Fruit fly (Drosophila melanogaster) whole organism, embryonic: ENCODE measurements around the gene cerv.

Experiments
- ATbp ChIP-seq: fragments of 200-800 bp; sonication (Bioruptor generic); optimal IDR thresholded peaks from 2 replicates; lab custom pipeline; 2017; ENCODE audit warnings: missing biosample characterization, mild to moderate bottlenecking, missing genetic modification characterization, missing genetic modification reagents
- Abd-B ChIP-seq: fragments of 200-800 bp; sonication (Bioruptor generic); optimal IDR thresholded peaks from 2 replicates; lab custom pipeline; 2018; ENCODE audit warnings: missing biosample characterization, mild to moderate bottlenecking, missing genetic modification characterization, moderate library complexity
- Atf3 ChIP-seq: fragments of 200-800 bp; sonication (Bioruptor generic); optimal IDR thresholded peaks from 3 replicates; lab custom pipeline; 2016; ENCODE audit warnings: missing biosample characterization, missing genetic modification characterization
- BEAF-32 ChIP-seq: fragments of 200-800 bp; sonication (Bioruptor generic); optimal IDR thresholded peaks from 3 replicates; lab custom pipeline; 2017; ENCODE audit warnings: missing biosample characterization, missing genetic modification characterization, mild to moderate bottlenecking, moderate library complexity, missing genetic modification reagents
- CG11723 ChIP-seq: fragments of 200-800 bp; sonication (Bioruptor generic); optimal IDR thresholded peaks from 2 replicates; lab custom pipeline; 2017; ENCODE audit warnings: missing biosample characterization, mild to moderate bottlenecking, missing genetic modification characterization
- CG14667 ChIP-seq: fragments of 200-800 bp; sonication (Bioruptor generic); IDR thresholded peaks from 2 replicates; pipeline ENCODE4 v1.3.6; 2022; ENCODE audit warnings: missing biosample characterization, missing genetic modification characterization
- CG15011 ChIP-seq: fragments of 200-800 bp; sonication (Bioruptor generic); optimal IDR thresholded peaks from 3 replicates; lab custom pipeline; 2018; ENCODE audit warnings: missing biosample characterization, mild to moderate bottlenecking, missing genetic modification characterization
- CG15269 ChIP-seq: fragments of 200-800 bp; sonication (Bioruptor generic); optimal IDR thresholded peaks from 2 replicates; lab custom pipeline; 2018; ENCODE audit warnings: missing biosample characterization, mild to moderate bottlenecking, missing genetic modification characterization, moderate library complexity
- CG1529 ChIP-seq: fragments of 200-800 bp; sonication (Bioruptor generic); optimal IDR thresholded peaks from 3 replicates; lab custom pipeline; 2018; ENCODE audit warnings: missing biosample characterization, missing genetic modification characterization
- CG15514 ChIP-seq: fragments of 200-800 bp; sonication (Bioruptor generic); optimal IDR thresholded peaks from 3 replicates; lab custom pipeline; 2017; ENCODE audit warnings: missing biosample characterization, missing genetic modification characterization, mild to moderate bottlenecking, moderate library complexity, missing genetic modification reagents
- CG17829 ChIP-seq: fragments of 200-800 bp; optimal IDR thresholded peaks from 2 replicates; lab custom pipeline; 2019; ENCODE audit warnings: missing biosample characterization, mild to moderate bottlenecking, missing genetic modification characterization, moderate library complexity
- CG17912 ChIP-seq: fragments of 200-800 bp; sonication (Bioruptor generic); optimal IDR thresholded peaks from 2 replicates; lab custom pipeline; 2018; ENCODE audit warnings: missing biosample characterization, mild to moderate bottlenecking, missing genetic modification characterization
- CG2678 ChIP-seq: fragments of 200-800 bp; sonication (Bioruptor generic); optimal IDR thresholded peaks from 3 replicates; lab custom pipeline; 2019; ENCODE audit warnings: missing biosample characterization, mild to moderate bottlenecking, missing genetic modification characterization, moderate library complexity
- CG6254 ChIP-seq: fragments of 200-800 bp; sonication (Bioruptor generic); optimal IDR thresholded peaks from 3 replicates; lab custom pipeline; 2017; ENCODE audit warnings: mild to moderate bottlenecking, missing biosample characterization, missing genetic modification reagents, missing genetic modification characterization
- CG7556 ChIP-seq: fragments of 200-800 bp; sonication (Bioruptor generic); optimal IDR thresholded peaks from 2 replicates; lab custom pipeline; 2017; ENCODE audit warnings: missing biosample characterization, mild to moderate bottlenecking, missing genetic modification characterization
- CG7786 ChIP-seq: fragments of 200-800 bp; sonication (Bioruptor generic); optimal IDR thresholded peaks from 2 replicates; lab custom pipeline; 2016; ENCODE audit warnings: missing biosample characterization, missing genetic modification characterization
- E2f2 ChIP-seq: fragments of 200-800 bp; sonication (Bioruptor generic); IDR thresholded peaks from 2 replicates; pipeline ENCODE4 v1.3.6; 2022; ENCODE audit warnings: missing biosample characterization, missing genetic modification characterization
- Gsc ChIP-seq: fragments of 200-800 bp; sonication (Bioruptor generic); IDR thresholded peaks from 2 replicates; pipeline ENCODE4 v1.3.6; 2022; ENCODE audit warnings: missing biosample characterization, missing genetic modification characterization
- HmgD ChIP-seq: fragments of 200-800 bp; sonication (Bioruptor generic); optimal IDR thresholded peaks from 3 replicates; lab custom pipeline; 2016; ENCODE audit warnings: missing biosample characterization, missing genetic modification characterization
- Hmx ChIP-seq: fragments of 200-800 bp; sonication (Bioruptor generic); optimal IDR thresholded peaks from 2 replicates; lab custom pipeline; 2016; ENCODE audit warnings: missing biosample characterization, missing genetic modification characterization
- Jarid2 ChIP-seq: fragments of 200-800 bp; sonication (Bioruptor generic); optimal IDR thresholded peaks from 3 replicates; lab custom pipeline; 2017; ENCODE audit warnings: mild to moderate bottlenecking, missing biosample characterization, missing genetic modification reagents, missing genetic modification characterization
- Lhr ChIP-seq: fragments of 200-800 bp; sonication (Bioruptor generic); optimal IDR thresholded peaks from 3 replicates; lab custom pipeline; 2017; ENCODE audit warnings: mild to moderate bottlenecking, missing biosample characterization, missing genetic modification reagents, missing genetic modification characterization
- Mad ChIP-seq: fragments of 200-800 bp; sonication (Bioruptor generic); optimal IDR thresholded peaks from 2 replicates; lab custom pipeline; 2016; ENCODE audit warnings: missing biosample characterization, missing genetic modification characterization
- Mes4 ChIP-seq: fragments of 200-800 bp; sonication (Bioruptor generic); optimal IDR thresholded peaks from 2 replicates; lab custom pipeline; 2016; ENCODE audit warnings: missing biosample characterization, missing genetic modification characterization
- NC2β ChIP-seq: fragments of 200-800 bp; sonication (Bioruptor generic); optimal IDR thresholded peaks from 2 replicates; lab custom pipeline; 2016; ENCODE audit warnings: missing biosample characterization, missing genetic modification characterization
- Neu2 ChIP-seq: fragments of 200-800 bp; sonication (Bioruptor generic); optimal IDR thresholded peaks from 3 replicates; lab custom pipeline; 2016; ENCODE audit warnings: missing biosample characterization, missing genetic modification characterization, borderline replicate concordance
- Oli ChIP-seq: fragments of 200-800 bp; sonication (Bioruptor generic); optimal IDR thresholded peaks from 2 replicates; lab custom pipeline; 2018; ENCODE audit warnings: missing biosample characterization, mild to moderate bottlenecking, missing genetic modification characterization, moderate library complexity
- Tbp ChIP-seq: fragments of >200 bp; optimal IDR thresholded peaks from 2 replicates; lab custom pipeline; 2018; ENCODE audit warnings: missing biosample characterization, missing genetic modification characterization
- Usf ChIP-seq: fragments of 200-800 bp; sonication (Bioruptor generic); optimal IDR thresholded peaks from 2 replicates; lab custom pipeline; 2017; ENCODE audit warnings: missing genotype, missing biosample characterization, missing genetic modification characterization
- ase ChIP-seq: fragments of 200-800 bp; sonication (Bioruptor generic); IDR thresholded peaks from 3 replicates; pipeline ENCODE4 v1.3.6; 2022; ENCODE audit warnings: missing biosample characterization, missing genetic modification characterization
- ato ChIP-seq: fragments of 200-800 bp; sonication (Bioruptor generic); IDR thresholded peaks from 2 replicates; pipeline ENCODE4 v1.3.6; 2022; ENCODE audit warnings: missing biosample characterization, missing genetic modification characterization; ENCODE audit not compliant: partially characterized antibody
- bab2 ChIP-seq: fragments of 200-800 bp; sonication (Bioruptor generic); optimal IDR thresholded peaks from 2 replicates; lab custom pipeline; 2016; ENCODE audit warnings: missing biosample characterization, missing genetic modification characterization
- bigmax ChIP-seq: fragments of 200-800 bp; sonication (Bioruptor generic); optimal IDR thresholded peaks from 2 replicates; lab custom pipeline; 2018; ENCODE audit warnings: missing biosample characterization, mild to moderate bottlenecking, missing genetic modification characterization
- bowl ChIP-seq: fragments of 200-800 bp; sonication (Bioruptor generic); IDR thresholded peaks from 2 replicates; pipeline ENCODE4 v1.3.6; 2022; ENCODE audit warnings: missing biosample characterization, missing genetic modification characterization
- ci ChIP-seq: fragments of 200-800 bp; sonication (Bioruptor generic); IDR thresholded peaks from 3 replicates; pipeline ENCODE4 v1.3.6; 2022; ENCODE audit warnings: missing biosample characterization, missing genetic modification characterization
- crc ChIP-seq: fragments of 200-800 bp; sonication (Bioruptor generic); optimal IDR thresholded peaks from 2 replicates; lab custom pipeline; 2016; ENCODE audit warnings: missing biosample characterization, missing genetic modification characterization
- dmrt99B ChIP-seq: fragments of 200-800 bp; sonication (Bioruptor generic); optimal IDR thresholded peaks from 2 replicates; lab custom pipeline; 2018; ENCODE audit warnings: missing biosample characterization, mild to moderate bottlenecking, missing genetic modification characterization, moderate library complexity
- gcm ChIP-seq: fragments of 200-800 bp; sonication (Bioruptor generic); optimal IDR thresholded peaks from 2 replicates; lab custom pipeline; 2019; ENCODE audit warnings: missing biosample characterization, mild to moderate bottlenecking, missing genetic modification characterization, moderate library complexity
- gsb ChIP-seq: fragments of 200-800 bp; sonication (Bioruptor generic); IDR thresholded peaks from 2 replicates; pipeline ENCODE4 v1.3.6; 2022; ENCODE audit warnings: missing biosample characterization, missing genetic modification characterization
- gsb-n ChIP-seq: fragments of 200-800 bp; sonication (Bioruptor generic); optimal IDR thresholded peaks from 3 replicates; lab custom pipeline; 2018; ENCODE audit warnings: missing biosample characterization, mild to moderate bottlenecking, missing genetic modification characterization
- ham ChIP-seq: fragments of 200-800 bp; sonication (Bioruptor generic); IDR thresholded peaks from 2 replicates; pipeline ENCODE4 v1.3.6; 2022; ENCODE audit warnings: missing biosample characterization, missing genetic modification characterization
- lmd ChIP-seq: fragments of 200-800 bp; sonication (Bioruptor generic); IDR thresholded peaks from 2 replicates; pipeline ENCODE4 v1.3.6; 2022; ENCODE audit warnings: missing biosample characterization, missing genetic modification characterization
- mirr ChIP-seq: fragments of 200-800 bp; sonication (Bioruptor generic); optimal IDR thresholded peaks from 3 replicates; lab custom pipeline; 2018; ENCODE audit warnings: missing biosample characterization, mild to moderate bottlenecking, missing genetic modification characterization
- p53 ChIP-seq: fragments of 200-800 bp; sonication (Bioruptor generic); optimal IDR thresholded peaks from 2 replicates; lab custom pipeline; 2016; ENCODE audit warnings: missing biosample characterization, missing genetic modification characterization
- pzg ChIP-seq: fragments of 200-800 bp; sonication (Bioruptor generic); optimal IDR thresholded peaks from 3 replicates; lab custom pipeline; 2018; ENCODE audit warnings: missing biosample characterization, mild to moderate bottlenecking, missing genetic modification characterization, moderate library complexity
- ranshi ChIP-seq: fragments of 200-800 bp; sonication (Bioruptor generic); IDR thresholded peaks from 2 replicates; pipeline ENCODE4 v1.3.6; 2022; ENCODE audit warnings: missing biosample characterization, missing genetic modification characterization
- schlank ChIP-seq: fragments of 200-800 bp; sonication (Bioruptor generic); optimal IDR thresholded peaks from 2 replicates; lab custom pipeline; 2018; ENCODE audit warnings: missing biosample characterization, mild to moderate bottlenecking, missing genetic modification characterization
- sens-2 ChIP-seq: fragments of 200-800 bp; sonication (Bioruptor generic); IDR thresholded peaks from 2 replicates; pipeline ENCODE4 v1.3.6; 2022; ENCODE audit warnings: missing biosample characterization, missing genetic modification characterization
- tgo ChIP-seq: fragments of 200-800 bp; sonication (Bioruptor generic); IDR thresholded peaks from 3 replicates; pipeline ENCODE4 v1.3.6; 2022; ENCODE audit warnings: missing biosample characterization, missing genetic modification characterization
- tio ChIP-seq: fragments of 200-800 bp; sonication (Bioruptor generic); optimal IDR thresholded peaks from 2 replicates; lab custom pipeline; 2017; ENCODE audit warnings: missing biosample characterization, missing genetic modification characterization, inconsistent platforms

cerv gene

DNA sequence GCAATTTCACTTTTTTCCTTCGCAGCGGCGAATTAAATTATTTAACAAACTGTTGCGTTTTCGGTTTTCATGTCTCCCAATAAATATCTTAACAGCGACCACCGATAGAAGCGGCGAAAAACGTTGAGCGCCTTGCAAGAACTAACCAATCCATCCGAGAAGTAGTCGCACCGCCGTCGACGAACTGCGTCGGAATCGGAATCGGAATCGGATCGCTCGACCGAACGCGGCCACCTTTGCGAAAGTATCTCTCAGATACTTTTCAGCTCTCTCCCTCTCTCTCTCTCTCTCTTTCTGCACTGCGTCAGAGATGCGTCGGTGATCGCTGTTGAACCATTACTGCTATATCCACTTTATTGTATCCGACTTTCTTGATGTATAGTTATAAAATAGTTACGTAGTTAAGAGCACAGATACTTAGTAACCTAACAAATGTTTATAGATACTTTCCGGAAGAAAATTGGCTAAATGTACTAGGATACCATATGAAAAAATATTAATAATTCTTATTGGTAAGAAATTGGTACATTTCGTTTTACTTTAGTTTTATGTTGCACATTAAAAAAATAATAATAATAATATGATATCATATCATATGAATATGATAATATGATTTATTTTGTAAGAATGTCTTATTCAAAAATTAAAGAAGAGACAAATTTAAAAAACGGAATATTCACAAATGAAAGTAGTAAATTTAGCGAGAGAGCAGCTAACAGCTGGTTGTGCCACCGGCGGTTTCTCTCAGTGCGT is 15.7 kb upstream of the cerv start, which contains the start of gene Chsy (continued):
- TF ChIP-seq ase (GFP tag; lab: Robert Waterston, UW) (no peak), pzg (GFP tag; lab: Kevin White, UChicago) (no peak), gcm (GFP tag; lab: Kevin White, UChicago) (no peak), ranshi (GFP tag; lab: Robert Waterston, UW) (peak; percentile 22; the same call in 1 of the 2 replicates), gsb (GFP tag; lab: Robert Waterston, UW) (no peak), crc (no peak), p53 (no peak), ham (GFP tag; lab: Robert Waterston, UW) (no peak), gsb-n (tag; lab: Kevin White, UChicago) (no peak), CG7786 (no peak), BEAF-32 (GFP tag; lab: Kevin White, UChicago) (no peak), Hmx (GFP tag; lab: Kevin White, UChicago) (no peak), CG15011 (GFP tag; lab: Kevin White, UChicago) (no peak), ATbp (GFP tag; lab: Kevin White, UChicago) (no peak), CG15269 (peak; percentile 18), CG1529 (GFP tag; lab: Kevin White, UChicago) (no peak), Neu2 (no peak), Gsc (GFP tag; lab: Robert Waterston, UW) (no peak), NC2β (GFP tag; lab: Kevin White, UChicago) (no peak), Jarid2 (peak; percentile 73), Abd-B (GFP tag; lab: Kevin White, UChicago) (no peak), mirr (no peak), E2f2 (GFP tag; lab: Robert Waterston, UW) (peak; percentile 16; the same call in 1 of the 2 replicates), bab2 (GFP tag; lab: Kevin White, UChicago) (no peak), lmd (GFP tag; lab: Robert Waterston, UW) (no peak), Lhr (GFP tag; lab: Kevin White, UChicago) (no peak), Mad (GFP tag; lab: Kevin White, UChicago) (no peak), CG2678 (peak; percentile 44), bowl (GFP tag; lab: Robert Waterston, UW) (no peak), CG6254 (no peak), CG7556 (peak; percentile 33), schlank (tag; lab: Kevin White, UChicago) (no peak), Atf3 (GFP tag; lab: Kevin White, UChicago) (no peak), CG14667 (GFP tag; lab: Robert Waterston, UW) (no peak), CG17912 (GFP tag; lab: Kevin White, UChicago) (no peak), sens-2 (GFP tag; lab: Robert Waterston, UW) (no peak), CG17829 (tag; lab: Kevin White, UChicago) (peak; percentile 21), dmrt99B (tag; lab: Kevin White, UChicago) (peak; percentile 4), CG11723 (no peak), Usf (GFP tag; lab: Kevin White, UChicago) (no peak), ato (GFP tag; lab: Robert Waterston, UW) (no peak), Mes4 (GFP tag; lab: Kevin White, UChicago) (no peak), bigmax (GFP tag; lab: Kevin White, UChicago) (no peak), tgo (GFP tag; lab: Robert Waterston, UW) (peak; percentile 18; the same call in 1 of the 3 replicates), Oli (no peak), ci (peak; percentile 34; the same call in 1 of the 3 replicates), tio (GFP tag; lab: Kevin White, UChicago) (no peak), Tbp (GFP tag; lab: Kevin White, UChicago) (no peak), HmgD (no peak), CG15514 (GFP tag; lab: Kevin White, UChicago) (peak; percentile 92)
